Worm (Caenorhabditis elegans): ENCODE results near the gene F45D3.2.

The F45D3.2 gene

ce11 chrV:12560328-12560782 lies 19.5 kb downstream of the F45D3.2 start, which contains the start of gene sel-1:
TSS of gene sel-1 (plus strand) at chrV:12560732.
- no peak for TF ChIP-seq zip-8 (tag; optimal IDR thresholded peaks at IDR 0.05)
- no peak for TF ChIP-seq cnd-1 (tag; optimal IDR thresholded peaks at IDR 0.05)
- TF ChIP-seq pha-4 (tag; optimal IDR thresholded peaks at IDR 0.05), result no peak
- no peak for TF ChIP-seq lin-32 (GFP tag; optimal IDR thresholded peaks at IDR 0.05)
- TF ChIP-seq ham-2 (GFP tag; optimal IDR thresholded peaks at IDR 0.05), result no peak
- no peak for TF ChIP-seq hlh-1 (tag; optimal IDR thresholded peaks at IDR 0.05)
- no peak for TF ChIP-seq blmp-1 (tag; optimal IDR thresholded peaks at IDR 0.05)
- TF ChIP-seq lsy-2 (tag; optimal IDR thresholded peaks at IDR 0.05), result no peak
- TF ChIP-seq drap-1 (GFP tag; optimal IDR thresholded peaks at IDR 0.05), result no peak
- no peak for TF ChIP-seq mls-2 (tag; optimal IDR thresholded peaks at IDR 0.05)
- no peak for TF ChIP-seq flh-1 (GFP tag; optimal IDR thresholded peaks at IDR 0.05)
- no peak for TF ChIP-seq ces-1 (GFP tag; optimal IDR thresholded peaks at IDR 0.05)
- TF ChIP-seq elt-3 (tag; optimal IDR thresholded peaks at IDR 0.05), result no peak
- TF ChIP-seq unc-62 (GFP tag; optimal IDR thresholded peaks at IDR 0.05), result no peak
- no peak for TF ChIP-seq ceh-39 (tag; optimal IDR thresholded peaks at IDR 0.05)
- TF ChIP-seq ztf-11 (tag; optimal IDR thresholded peaks at IDR 0.05), result no peak
- no peak for TF ChIP-seq sem-2 (GFP tag; optimal IDR thresholded peaks at IDR 0.05)

ce11 chrV:12563187-12563586 lies 22.3 kb downstream of the F45D3.2 start, which contains the start of gene mrps-5:
TSS of gene mrps-5 (plus strand) at chrV:12563487.
- TF ChIP-seq mab-5 (tag; optimal IDR thresholded peaks at IDR 0.05), result no peak
- TF ChIP-seq blmp-1 (tag; optimal IDR thresholded peaks at IDR 0.05), result no peak
- TF ChIP-seq unc-39 (tag; optimal IDR thresholded peaks at IDR 0.05), result no peak
- no peak for TF ChIP-seq nhr-28 (tag; optimal IDR thresholded peaks at IDR 0.05)
- TF ChIP-seq ham-2 (GFP tag; optimal IDR thresholded peaks at IDR 0.05), result no peak

- TF ChIP-seq mab-5 (tag; optimal IDR thresholded peaks at IDR 0.05) (no peak), mls-2 (tag; optimal IDR thresholded peaks at IDR 0.05) (no peak), tbx-8 (GFP tag; optimal IDR thresholded peaks at IDR 0.05) (no peak), zip-8 (tag; optimal IDR thresholded peaks at IDR 0.05) (no peak), unc-39 (tag; optimal IDR thresholded peaks at IDR 0.05) (no peak), lsy-2 (tag; optimal IDR thresholded peaks at IDR 0.05) (no peak)
Measured at ce11 chrV:12564902-12565301, 24.1 kb downstream of the F45D3.2 start.

ce11 chrV:12567312-12567711 lies 26.5 kb downstream of the F45D3.2 start:
- TF ChIP-seq ceh-39 (tag; optimal IDR thresholded peaks at IDR 0.05), result no peak
- no peak for TF ChIP-seq zip-8 (tag; optimal IDR thresholded peaks at IDR 0.05)
- TF ChIP-seq mls-2 (tag; optimal IDR thresholded peaks at IDR 0.05), result no peak
- no peak for TF ChIP-seq unc-62 (GFP tag; optimal IDR thresholded peaks at IDR 0.05)
- no peak for TF ChIP-seq nhr-28 (tag; optimal IDR thresholded peaks at IDR 0.05)
- TF ChIP-seq lin-13 (tag; optimal IDR thresholded peaks at IDR 0.05), result no peak

- TF ChIP-seq elt-3 (tag; optimal IDR thresholded peaks at IDR 0.05) (no peak), ces-1 (GFP tag; optimal IDR thresholded peaks at IDR 0.05) (no peak), tbx-8 (GFP tag; optimal IDR thresholded peaks at IDR 0.05) (no peak), lin-13 (tag; optimal IDR thresholded peaks at IDR 0.05) (no peak), ham-2 (GFP tag; optimal IDR thresholded peaks at IDR 0.05) (no peak)
Measured at ce11 chrV:12567850-12568249, 27.0 kb downstream of the F45D3.2 start, which contains the start of gene E02A10.4. TSS of gene E02A10.4 (minus strand) at chrV:12567950.

- TF ChIP-seq nhr-76 (tag; optimal IDR thresholded peaks at IDR 0.05), result no peak
- no peak for TF ChIP-seq lsy-2 (tag; optimal IDR thresholded peaks at IDR 0.05)
- no peak for TF ChIP-seq ceh-83 (GFP tag; optimal IDR thresholded peaks at IDR 0.05)
- no peak for TF ChIP-seq snpc-4 (tag; optimal IDR thresholded peaks at IDR 0.05)
- no peak for TF ChIP-seq lin-13 (tag; optimal IDR thresholded peaks at IDR 0.05)
- no peak for TF ChIP-seq ztf-11 (tag; optimal IDR thresholded peaks at IDR 0.05)
- TF ChIP-seq elt-1 (tag; optimal IDR thresholded peaks at IDR 0.05; ENCODE audit: borderline replicate concordance, insufficient read depth), result no peak
- no peak for TF ChIP-seq ham-2 (GFP tag; optimal IDR thresholded peaks at IDR 0.05)
- no peak for TF ChIP-seq cnd-1 (tag; optimal IDR thresholded peaks at IDR 0.05)
- TF ChIP-seq sptf-1 (tag; optimal IDR thresholded peaks at IDR 0.05), result no peak
- TF ChIP-seq ces-1 (GFP tag; optimal IDR thresholded peaks at IDR 0.05), result no peak
- no peak for TF ChIP-seq M03D4.4 (tag; optimal IDR thresholded peaks at IDR 0.05)
- TF ChIP-seq hlh-1 (tag; optimal IDR thresholded peaks at IDR 0.05), result no peak
Measured at ce11 chrV:12570271-12570670, 29.4 kb downstream of the F45D3.2 start.

All from whole organism, mixed stage, embryonic.